Worm (Caenorhabditis elegans) whole organism, L3 larva: ENCODE results near the gene Y39H10A.1.

ENCODE experiments used
- ceh-82 ChIP-seq: fragments of 150-350 bp; optimal IDR thresholded peaks from 2 replicates; lab custom pipeline; 2014; ENCODE audit warnings: missing biosample characterization, missing genetic modification characterization
- ceh-9 ChIP-seq: sonication (generic microtip); optimal IDR thresholded peaks from 2 replicates; lab custom pipeline; 2018; ENCODE audit warnings: missing biosample characterization, missing genetic modification characterization
- egl-27 ChIP-seq: sonication (generic microtip); optimal IDR thresholded peaks from 4 replicates; lab custom pipeline; 2017; ENCODE audit warnings: missing biosample characterization, missing genetic modification reagents, missing genetic modification characterization
- elt-3 ChIP-seq, 3 experiments: fragments of 150-350 bp in 1 of 3; sonication (generic microtip) in 2 of 3; optimal IDR thresholded peaks; 2 replicates in 2 of 3; 4 replicates in 1 of 3; lab custom pipeline; 2014 to 2017; ENCODE audit warnings: missing biosample characterization in 3 of 3, missing genetic modification characterization in 3 of 3
- fkh-2 ChIP-seq: fragments of 150-350 bp; optimal IDR thresholded peaks from 2 replicates; lab custom pipeline; 2014; ENCODE audit warnings: missing biosample characterization, missing genetic modification reagents, missing genetic modification characterization
- nhr-12 ChIP-seq: fragments of 150-350 bp; optimal IDR thresholded peaks from 2 replicates; lab custom pipeline; 2014; ENCODE audit warnings: missing biosample characterization, missing genetic modification characterization
- nhr-23 ChIP-seq: fragments of 150-350 bp; optimal IDR thresholded peaks from 2 replicates; lab custom pipeline; 2014; ENCODE audit warnings: missing biosample characterization, missing genetic modification reagents, missing genetic modification characterization
- nhr-77 ChIP-seq: fragments of 150-350 bp; optimal IDR thresholded peaks from 2 replicates; lab custom pipeline; 2014; ENCODE audit warnings: missing biosample characterization, missing genetic modification characterization
- pha-4 ChIP-seq: fragments of 150-350 bp; optimal IDR thresholded peaks from 2 replicates; lab custom pipeline; 2014; ENCODE audit warnings: missing biosample characterization, missing genetic modification reagents, missing genetic modification characterization
- sea-2 ChIP-seq: fragments of 150-350 bp; sonication (generic microtip); optimal IDR thresholded peaks from 4 replicates; lab custom pipeline; 2014; ENCODE audit warnings: missing biosample characterization, missing genetic modification reagents, missing genetic modification characterization
- snpc-4 ChIP-seq: fragments of 150-350 bp; optimal IDR thresholded peaks from 2 replicates; lab custom pipeline; 2014; ENCODE audit warnings: missing biosample characterization, missing genetic modification characterization
- unc-39 ChIP-seq: sonication (generic microtip); optimal IDR thresholded peaks from 4 replicates; lab custom pipeline; 2017; ENCODE audit warnings: missing biosample characterization, missing genetic modification characterization

DNA sequence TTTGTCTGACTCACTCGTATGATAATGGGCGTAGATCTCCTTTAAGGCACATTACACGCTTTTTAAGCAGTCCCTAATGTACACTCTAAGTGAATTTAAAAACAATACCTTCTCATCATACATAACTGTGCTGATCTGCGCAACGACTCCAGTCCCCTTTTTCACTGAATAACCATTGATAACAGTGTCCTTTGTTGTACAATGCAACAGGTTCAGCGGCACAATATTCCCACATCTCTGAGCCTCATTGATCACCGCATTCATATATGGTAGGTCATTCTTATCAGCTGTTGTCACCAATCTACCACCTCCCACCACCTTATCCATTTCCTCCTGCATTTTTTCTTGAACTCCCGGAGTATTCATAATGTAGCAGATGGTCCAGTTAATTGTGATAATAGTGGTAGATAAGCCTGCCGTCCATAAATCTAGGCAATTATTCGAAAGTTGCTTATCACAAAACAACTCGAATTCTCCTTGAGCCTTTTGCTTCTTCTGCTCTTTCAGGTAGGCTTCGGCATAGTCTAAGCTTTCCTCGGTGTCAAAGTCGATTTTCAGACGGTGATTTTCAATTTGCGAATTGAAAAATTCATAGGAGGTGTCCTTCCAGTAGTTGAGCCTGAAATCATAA lies 34.9 kb downstream of the Y39H10A.1 start:
- TF ChIP-seq fkh-2: no peak
- TF ChIP-seq sea-2 (GFP tag; lab: Kevin White, UChicago): no peak
- no peak for TF ChIP-seq pha-4 (tag; lab: Kevin White, UChicago)
- TF ChIP-seq elt-3 (tag; optimal IDR thresholded peaks at IDR 0.05; lab: Kevin White, UChicago): no peak
- no peak for TF ChIP-seq nhr-77 (tag; lab: Kevin White, UChicago)
- TF ChIP-seq egl-27 (tag; lab: Kevin White, UChicago): no peak
- TF ChIP-seq nhr-12: no peak
- TF ChIP-seq nhr-23 (tag; lab: Kevin White, UChicago): no peak
- no peak for TF ChIP-seq ceh-82 (tag; lab: Kevin White, UChicago)
- TF ChIP-seq snpc-4 (tag; lab: Kevin White, UChicago): no peak
- no peak for TF ChIP-seq ceh-9 (tag; lab: Kevin White, UChicago)
- TF ChIP-seq unc-39 (tag; lab: Kevin White, UChicago): no peak
